Fruit fly (Drosophila melanogaster) whole organism, embryonic: Measurements from ENCODE around the gene CG13084.

Experiments used
- ATbp ChIP-seq: fragments of 200-800 bp; sonication (Bioruptor generic); optimal IDR thresholded peaks from 2 replicates; lab custom pipeline; 2017; ENCODE audit warnings: missing biosample characterization, mild to moderate bottlenecking, missing genetic modification characterization, missing genetic modification reagents
- C15 ChIP-seq: fragments of 200-800 bp; sonication (Bioruptor generic); IDR thresholded peaks from 3 replicates; pipeline ENCODE4 v1.3.6; 2022; ENCODE audit warnings: missing biosample characterization, missing genetic modification characterization
- CG10147 ChIP-seq: fragments of 200-800 bp; sonication (Bioruptor generic); optimal IDR thresholded peaks from 2 replicates; lab custom pipeline; 2019; ENCODE audit warnings: missing biosample characterization, mild to moderate bottlenecking, missing genetic modification characterization, moderate library complexity
- CG10267 ChIP-seq: fragments of 200-800 bp; sonication (Bioruptor generic); optimal IDR thresholded peaks from 2 replicates; lab custom pipeline; 2018; ENCODE audit warnings: missing biosample characterization, mild to moderate bottlenecking, missing genetic modification characterization, moderate library complexity
- CG11696 ChIP-seq: fragments of 200-800 bp; sonication (Bioruptor generic); IDR thresholded peaks from 2 replicates; pipeline ENCODE4 v1.3.6; 2022; ENCODE audit warnings: missing biosample characterization, missing genetic modification characterization
- CG14014 ChIP-seq: fragments of 200-800 bp; sonication (Bioruptor generic); IDR thresholded peaks from 2 replicates; pipeline ENCODE4 v1.3.6; 2022; ENCODE audit warnings: missing biosample characterization, missing genetic modification characterization
- CG14710 ChIP-seq: fragments of 200-800 bp; sonication (Bioruptor generic); optimal IDR thresholded peaks from 3 replicates; lab custom pipeline; 2019; ENCODE audit warnings: missing biosample characterization, mild to moderate bottlenecking, missing genetic modification characterization, moderate library complexity
- CG15696 ChIP-seq: fragments of 200-800 bp; sonication (Bioruptor generic); optimal IDR thresholded peaks from 2 replicates; lab custom pipeline; 2019; ENCODE audit warnings: missing biosample characterization, mild to moderate bottlenecking, missing genetic modification characterization, moderate library complexity
- CG17385 ChIP-seq: fragments of 200-800 bp; sonication (Bioruptor generic); optimal IDR thresholded peaks from 3 replicates; lab custom pipeline; 2018; ENCODE audit warnings: missing biosample characterization, mild to moderate bottlenecking, missing genetic modification characterization
- CG18599 ChIP-seq: fragments of 200-800 bp; sonication (Bioruptor generic); optimal IDR thresholded peaks from 3 replicates; lab custom pipeline; 2017; ENCODE audit warnings: missing biosample characterization, missing genetic modification characterization, mild to moderate bottlenecking, moderate library complexity, missing genetic modification reagents
- CG30403 ChIP-seq: fragments of 200-800 bp; sonication (Bioruptor generic); optimal IDR thresholded peaks from 3 replicates; lab custom pipeline; 2016; ENCODE audit warnings: missing biosample characterization, missing genetic modification characterization
- CG31224 ChIP-seq: fragments of 200-800 bp; sonication (Bioruptor generic); IDR thresholded peaks from 2 replicates; pipeline ENCODE4 v1.3.6; 2022; ENCODE audit warnings: missing biosample characterization, missing genetic modification characterization
- CG4424 ChIP-seq: fragments of 200-800 bp; sonication (Bioruptor generic); optimal IDR thresholded peaks from 3 replicates; lab custom pipeline; 2016; ENCODE audit warnings: missing biosample characterization, missing genetic modification characterization
- CG4617 ChIP-seq: fragments of 200-800 bp; sonication (Bioruptor generic); optimal IDR thresholded peaks from 3 replicates; lab custom pipeline; 2016; ENCODE audit warnings: missing biosample characterization, missing genetic modification characterization, borderline replicate concordance
- CG6272 ChIP-seq: fragments of 200-800 bp; sonication (Bioruptor generic); IDR thresholded peaks from 2 replicates; pipeline ENCODE4 v1.3.6; 2022; ENCODE audit warnings: missing biosample characterization, missing genetic modification characterization
- CG7271 ChIP-seq: fragments of 200-800 bp; sonication (Bioruptor generic); optimal IDR thresholded peaks from 2 replicates; lab custom pipeline; 2018; ENCODE audit warnings: missing biosample characterization, mild to moderate bottlenecking, missing genetic modification characterization, moderate library complexity
- CG9215 ChIP-seq: fragments of 200-800 bp; sonication (Bioruptor generic); IDR thresholded peaks from 2 replicates; pipeline ENCODE4 v1.3.6; 2022; ENCODE audit warnings: missing biosample characterization, missing genetic modification characterization
- CoRest ChIP-seq: fragments of 200-800 bp; sonication (Bioruptor generic); optimal IDR thresholded peaks from 3 replicates; lab custom pipeline; 2018; ENCODE audit warnings: missing biosample characterization, mild to moderate bottlenecking, missing genetic modification characterization, moderate library complexity
- Deaf1 ChIP-seq: fragments of 200-800 bp; optimal IDR thresholded peaks from 3 replicates; lab custom pipeline; 2019; ENCODE audit warnings: missing biosample characterization, mild to moderate bottlenecking, missing genetic modification characterization, moderate library complexity
- Drgx ChIP-seq: fragments of 200-800 bp; sonication (Bioruptor generic); IDR thresholded peaks from 2 replicates; pipeline ENCODE4 v1.3.6; 2022; ENCODE audit warnings: missing biosample characterization, missing genetic modification characterization
- E2f1 ChIP-seq: fragments of 200-800 bp; sonication (Bioruptor generic); IDR thresholded peaks from 2 replicates; pipeline ENCODE4 v1.3.6; 2022; ENCODE audit warnings: missing biosample characterization, missing genetic modification characterization
- Hmr ChIP-seq: fragments of 200-800 bp; sonication (Bioruptor generic); optimal IDR thresholded peaks from 3 replicates; lab custom pipeline; 2017; ENCODE audit warnings: mild to moderate bottlenecking, missing biosample characterization, missing genetic modification reagents, missing genetic modification characterization
- Lpt ChIP-seq: fragments of >200 bp; optimal IDR thresholded peaks from 2 replicates; lab custom pipeline; 2018; ENCODE audit warnings: missing biosample characterization, missing genetic modification characterization
- NK7.1 ChIP-seq: fragments of 200-800 bp; sonication (Bioruptor generic); optimal IDR thresholded peaks from 3 replicates; lab custom pipeline; 2016; ENCODE audit warnings: missing biosample characterization, missing genetic modification characterization
- Ptx1 ChIP-seq: fragments of 200-800 bp; sonication (Bioruptor generic); IDR thresholded peaks from 2 replicates; pipeline ENCODE4 v1.3.6; 2022; ENCODE audit warnings: missing biosample characterization, missing genetic modification characterization
- Sox100B ChIP-seq: fragments of 200-800 bp; sonication (Bioruptor generic); optimal IDR thresholded peaks from 3 replicates; lab custom pipeline; 2018; ENCODE audit warnings: missing biosample characterization, mild to moderate bottlenecking, missing genetic modification characterization
- Tbp ChIP-seq: fragments of >200 bp; optimal IDR thresholded peaks from 2 replicates; lab custom pipeline; 2018; ENCODE audit warnings: missing biosample characterization, missing genetic modification characterization
- amos ChIP-seq: fragments of 200-800 bp; sonication (Bioruptor generic); IDR thresholded peaks from 2 replicates; pipeline ENCODE4 v1.3.6; 2022; ENCODE audit warnings: missing biosample characterization, missing genetic modification characterization; ENCODE audit not compliant: partially characterized antibody
- cg ChIP-seq: fragments of 200-800 bp; sonication (Bioruptor generic); optimal IDR thresholded peaks from 3 replicates; lab custom pipeline; 2019; ENCODE audit warnings: missing biosample characterization, mild to moderate bottlenecking, missing genetic modification characterization, moderate library complexity
- chn ChIP-seq: fragments of 200-800 bp; sonication (Bioruptor generic); optimal IDR thresholded peaks from 2 replicates; lab custom pipeline; 2016; ENCODE audit warnings: missing biosample characterization, missing genetic modification characterization
- disco-r ChIP-seq: fragments of 200-800 bp; sonication (Bioruptor generic); optimal IDR thresholded peaks from 2 replicates; lab custom pipeline; 2016; ENCODE audit warnings: missing biosample characterization, missing genetic modification characterization
- ewg ChIP-seq: fragments of 200-800 bp; sonication (Bioruptor generic); optimal IDR thresholded peaks from 3 replicates; lab custom pipeline; 2017; ENCODE audit warnings: mild to moderate bottlenecking, missing biosample characterization, missing genetic modification reagents, missing genetic modification characterization
- exex ChIP-seq: fragments of 200-800 bp; sonication (Bioruptor generic); optimal IDR thresholded peaks from 4 replicates; lab custom pipeline; 2018; ENCODE audit warnings: missing biosample characterization, mild to moderate bottlenecking, missing genetic modification characterization, moderate library complexity
- fd3F ChIP-seq: fragments of 200-800 bp; sonication (Bioruptor generic); optimal IDR thresholded peaks from 2 replicates; lab custom pipeline; 2018; ENCODE audit warnings: missing biosample characterization, mild to moderate bottlenecking, missing genetic modification characterization, moderate library complexity
- fd96Cb ChIP-seq: fragments of 200-800 bp; sonication (Bioruptor generic); optimal IDR thresholded peaks from 2 replicates; lab custom pipeline; 2018; ENCODE audit warnings: missing biosample characterization, mild to moderate bottlenecking, missing genetic modification characterization, moderate library complexity
- gt ChIP-seq: fragments of 200-800 bp; sonication (Bioruptor generic); IDR thresholded peaks from 2 replicates; pipeline ENCODE4 v1.3.6; 2022; ENCODE audit warnings: missing biosample characterization, missing genetic modification characterization
- ham ChIP-seq: fragments of 200-800 bp; sonication (Bioruptor generic); IDR thresholded peaks from 2 replicates; pipeline ENCODE4 v1.3.6; 2022; ENCODE audit warnings: missing biosample characterization, missing genetic modification characterization
- lbe ChIP-seq: fragments of 200-800 bp; sonication (Bioruptor generic); optimal IDR thresholded peaks from 2 replicates; lab custom pipeline; 2016; ENCODE audit warnings: missing biosample characterization, mild to moderate bottlenecking, missing genetic modification characterization
- nau ChIP-seq: fragments of 200-800 bp; sonication (Bioruptor generic); optimal IDR thresholded peaks from 3 replicates; lab custom pipeline; 2017; ENCODE audit warnings: missing biosample characterization, mild to moderate bottlenecking, missing genetic modification characterization, missing genetic modification reagents
- onecut ChIP-seq: fragments of 200-800 bp; sonication (Bioruptor generic); IDR thresholded peaks from 2 replicates; pipeline ENCODE4 v1.3.6; 2022; ENCODE audit warnings: missing biosample characterization, missing genetic modification characterization
- phol ChIP-seq: fragments of 200-800 bp; sonication (Bioruptor generic); optimal IDR thresholded peaks from 3 replicates; lab custom pipeline; 2018; ENCODE audit warnings: missing biosample characterization, mild to moderate bottlenecking, missing genetic modification characterization, moderate library complexity
- psq ChIP-seq: fragments of 200-800 bp; sonication (Bioruptor generic); optimal IDR thresholded peaks from 2 replicates; lab custom pipeline; 2017; ENCODE audit warnings: missing biosample characterization, missing genetic modification characterization
- pzg ChIP-seq: fragments of 200-800 bp; sonication (Bioruptor generic); optimal IDR thresholded peaks from 3 replicates; lab custom pipeline; 2018; ENCODE audit warnings: missing biosample characterization, mild to moderate bottlenecking, missing genetic modification characterization, moderate library complexity
- sd ChIP-seq: fragments of 200-800 bp; sonication (Bioruptor generic); optimal IDR thresholded peaks from 3 replicates; lab custom pipeline; 2018; ENCODE audit warnings: missing biosample characterization, mild to moderate bottlenecking, missing genetic modification characterization, moderate library complexity
- sob ChIP-seq: fragments of 200-800 bp; sonication (Bioruptor generic); IDR thresholded peaks from 2 replicates; pipeline ENCODE4 v1.3.6; 2022; ENCODE audit warnings: missing biosample characterization, missing genetic modification characterization
- tgo ChIP-seq: fragments of 200-800 bp; sonication (Bioruptor generic); IDR thresholded peaks from 3 replicates; pipeline ENCODE4 v1.3.6; 2022; ENCODE audit warnings: missing biosample characterization, missing genetic modification characterization
- tll ChIP-seq, 2 experiments: fragments of 200-800 bp in 1 of 2; fragments of >200 bp in 1 of 2; sonication (Bioruptor generic) in 1 of 2; optimal IDR thresholded peaks; 2 replicates each; lab custom pipeline; 2017 to 2019; ENCODE audit warnings: missing biosample characterization in 2 of 2, missing genetic modification characterization in 2 of 2, mild to moderate bottlenecking in 1 of 2, moderate library complexity in 1 of 2
- tx ChIP-seq: fragments of 200-800 bp; sonication (Bioruptor generic); optimal IDR thresholded peaks from 2 replicates; lab custom pipeline; 2016; ENCODE audit warnings: missing biosample characterization, missing genetic modification characterization
- unc-4 ChIP-seq: fragments of 200-800 bp; sonication (Bioruptor generic); IDR thresholded peaks from 2 replicates; pipeline ENCODE4 v1.3.6; 2022; ENCODE audit warnings: missing biosample characterization, missing genetic modification characterization; ENCODE audit not compliant: partially characterized antibody
- wek ChIP-seq: fragments of 200-800 bp; sonication (Bioruptor generic); optimal IDR thresholded peaks from 3 replicates; lab custom pipeline; 2018; ENCODE audit warnings: missing biosample characterization, mild to moderate bottlenecking, missing genetic modification characterization, moderate library complexity
- zen ChIP-seq: fragments of 200-800 bp; sonication (Bioruptor generic); optimal IDR thresholded peaks from 3 replicates; lab custom pipeline; 2018; ENCODE audit warnings: missing biosample characterization, mild to moderate bottlenecking, missing genetic modification characterization, moderate library complexity

CG13084 gene

DNA sequence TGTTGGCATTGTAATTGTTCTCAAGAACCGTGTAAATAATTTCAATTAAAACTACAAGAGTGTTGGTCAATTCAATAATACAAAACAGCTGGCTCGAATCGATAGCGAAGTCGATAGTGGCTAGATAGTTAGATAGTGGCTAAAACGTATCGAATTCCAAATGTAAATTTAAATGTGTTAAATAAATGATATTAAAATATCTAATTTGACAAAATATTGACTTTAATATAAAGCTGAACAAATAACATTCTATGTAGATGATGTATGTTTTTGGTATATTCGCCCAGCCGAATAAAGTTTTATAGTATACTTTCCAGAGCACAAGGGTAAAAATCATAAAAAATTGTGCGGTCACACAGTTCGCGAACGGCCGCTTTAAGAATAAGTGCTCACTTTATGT lies 41.6 kb downstream of the CG13084 start, which contains the start of the genes Dpm1 and CG10137 (continued):
- TF ChIP-seq zen (tag; lab: Kevin White, UChicago) (peak; percentile 51), tgo (GFP tag; lab: Robert Waterston, UW) (no peak), CG10267 (tag; lab: Kevin White, UChicago) (peak; percentile 96), tll (GFP tag; optimal IDR thresholded peaks at IDR 0.05; lab: Kevin White, UChicago) (no peak), NK7.1 (GFP tag; lab: Kevin White, UChicago) (no peak), Deaf1 (tag; lab: Kevin White, UChicago) (peak; percentile 10), CG30403 (GFP tag; lab: Kevin White, UChicago) (peak; percentile 4), unc-4 (GFP tag; lab: Robert Waterston, UW) (peak; percentile 73), Ptx1 (GFP tag; lab: Robert Waterston, UW) (no peak), CG15696 (tag; lab: Kevin White, UChicago) (no peak), tx (GFP tag; lab: Kevin White, UChicago) (no peak), CG4617 (peak; percentile 56), psq (no peak), CG31224 (GFP tag; lab: Robert Waterston, UW) (no peak), chn (GFP tag; lab: Kevin White, UChicago) (no peak), ATbp (GFP tag; lab: Kevin White, UChicago) (no peak), E2f1 (GFP tag; lab: Robert Waterston, UW) (no peak), disco-r (no peak), CG17385 (GFP tag; lab: Kevin White, UChicago) (no peak), Sox100B (no peak), pzg (peak; percentile 63), CG18599 (GFP tag; lab: Kevin White, UChicago) (no peak), CG7271 (tag; lab: Kevin White, UChicago) (no peak), gt (GFP tag; lab: Robert Waterston, UW) (no peak), CG14014 (GFP tag; lab: Robert Waterston, UW) (no peak), ham (no peak), C15 (GFP tag; lab: Robert Waterston, UW) (no peak), CG6272 (no peak), CG4424 (no peak), sob (0 out of 2 replicates have a peak, but pooled peaks have one; percentile 29), fd96Cb (tag; lab: Kevin White, UChicago) (no peak), CG14710 (tag; lab: Kevin White, UChicago) (peak; percentile 49), CG10147 (peak; percentile 12), CoRest (tag; lab: Kevin White, UChicago) (peak; percentile 44), Drgx (GFP tag; lab: Robert Waterston, UW) (no peak), cg (GFP tag; lab: Kevin White, UChicago) (peak; percentile 0), phol (tag; lab: Kevin White, UChicago) (peak; percentile 36), Tbp (no peak), Hmr (GFP tag; lab: Kevin White, UChicago) (peak; percentile 42), amos (peak; percentile 70), lbe (GFP tag; lab: Kevin White, UChicago) (peak; percentile 63), wek (GFP tag; lab: Kevin White, UChicago) (no peak), fd3F (GFP tag; lab: Kevin White, UChicago) (no peak), exex (peak; percentile 39), nau (no peak), ewg (GFP tag; lab: Kevin White, UChicago) (no peak), CG9215 (GFP tag; lab: Robert Waterston, UW) (no peak), sd (tag; lab: Kevin White, UChicago) (peak; percentile 11), Lpt (no peak), onecut (GFP tag; lab: Robert Waterston, UW) (no peak; the same call in 1 of the 2 replicates), CG11696 (GFP tag; lab: Robert Waterston, UW) (no peak)
